Fruit fly (Drosophila melanogaster) whole organism, pupa: ENCODE results near the gene Gbeta76C.

Experiments used
- CG12605 ChIP-seq: fragments of 200-800 bp; sonication (Bioruptor generic); IDR thresholded peaks from 2 replicates; pipeline ENCODE4 v1.3.6; 2022; ENCODE audit warnings: missing biosample characterization, missing genetic modification characterization
- CG34367 ChIP-seq: fragments of 200-800 bp; sonication (Bioruptor generic); optimal IDR thresholded peaks from 2 replicates; lab custom pipeline; 2018; ENCODE audit warnings: missing biosample characterization, mild to moderate bottlenecking, missing genetic modification characterization
- D1 ChIP-seq: fragments of 200-800 bp; sonication (Bioruptor generic); optimal IDR thresholded peaks from 2 replicates; lab custom pipeline; 2018; ENCODE audit warnings: missing biosample characterization, mild to moderate bottlenecking, missing genetic modification characterization, moderate library complexity
- EcR ChIP-seq: fragments of 200-800 bp; sonication (Bioruptor generic); optimal IDR thresholded peaks from 3 replicates; lab custom pipeline; 2019; ENCODE audit warnings: missing biosample characterization, missing genetic modification characterization, mild to moderate bottlenecking, moderate library complexity, missing genetic modification reagents
- Pif1B ChIP-seq: fragments of 200-800 bp; sonication (Bioruptor generic); optimal IDR thresholded peaks from 3 replicates; lab custom pipeline; 2016; ENCODE audit warnings: missing biosample characterization, missing genetic modification characterization
- Snoo ChIP-seq: fragments of 200-800 bp; sonication (Bioruptor generic); optimal IDR thresholded peaks from 3 replicates; lab custom pipeline; 2017; ENCODE audit warnings: missing biosample characterization, mild to moderate bottlenecking, missing genetic modification characterization, inconsistent platforms

dm6 chr3L:19682902-19683301, 4.5 kb upstream of the Gbeta76C start:
- no peak for TF ChIP-seq EcR
- no peak for TF ChIP-seq CG34367 (tag; lab: Kevin White, UChicago)
- TF ChIP-seq Pif1B (GFP tag; lab: Kevin White, UChicago) = no peak
- TF ChIP-seq Snoo (tag; lab: Kevin White, UChicago) = no peak
- no peak for TF ChIP-seq D1 (tag; lab: Kevin White, UChicago)
- TF ChIP-seq CG12605 (GFP tag; lab: Robert Waterston, UW) = no peak
